Worm (Caenorhabditis elegans): ENCODE results near the gene F26G1.11.

Gene F26G1.11

DNA sequence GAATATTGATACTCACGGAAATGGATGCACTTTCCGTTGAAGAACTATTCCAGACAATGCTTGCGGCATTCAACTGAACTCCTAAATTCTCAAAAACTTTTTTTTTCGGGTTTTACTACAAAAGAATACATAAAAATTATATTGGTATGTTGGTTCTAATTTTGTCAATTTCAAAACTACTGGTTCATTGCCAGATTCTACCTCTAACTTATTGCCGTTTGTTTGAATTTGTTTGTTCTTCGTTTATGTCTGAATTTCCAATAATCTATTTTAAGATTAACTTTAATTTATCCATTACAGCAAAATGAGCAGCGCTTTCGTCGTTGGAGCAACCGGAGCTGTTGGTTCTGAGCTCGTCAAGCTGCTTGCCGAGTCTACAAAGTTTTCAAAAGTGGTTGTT lies 20.1 kb downstream of the F26G1.11 start, which contains the start of gene C33F10.14:
Gene C33F10.14, plus strand, starts transcription at position 301 of the 400 bp plus-strand sequence.
- TF ChIP-seq lin-26 (GFP tag; IDR thresholded peaks at IDR 0.05) (no peak), F39B2.1 (GFP tag; IDR thresholded peaks at IDR 0.05) (no peak), attf-6 (GFP tag; IDR thresholded peaks at IDR 0.05) (no peak), egl-44 (GFP tag; IDR thresholded peaks at IDR 0.05) (no peak), lin-54 (GFP tag; optimal IDR thresholded peaks at IDR 0.05) (no peak), F37B4.10 (GFP tag; IDR thresholded peaks at IDR 0.05) (no peak), pha-4 (tag; optimal IDR thresholded peaks at IDR 0.05) (no peak), ets-4 (GFP tag; optimal IDR thresholded peaks at IDR 0.05) (no peak), snpc-1.3 (tag; optimal IDR thresholded peaks at IDR 0.05; ENCODE audit: insufficient read depth) (no peak), ceh-58 (GFP tag; IDR thresholded peaks at IDR 0.05) (no peak), Y95B8A.8 (GFP tag; IDR thresholded peaks at IDR 0.05) (no peak), ekl-4 (GFP tag; IDR thresholded peaks at IDR 0.05) (no peak), C06A6.2 (GFP tag; conservative IDR thresholded peaks at IDR 0.05) (no peak), dpl-1 (GFP tag; optimal IDR thresholded peaks at IDR 0.05) (no peak), hlh-26 (GFP tag; conservative IDR thresholded peaks at IDR 0.05) (no peak)

DNA sequence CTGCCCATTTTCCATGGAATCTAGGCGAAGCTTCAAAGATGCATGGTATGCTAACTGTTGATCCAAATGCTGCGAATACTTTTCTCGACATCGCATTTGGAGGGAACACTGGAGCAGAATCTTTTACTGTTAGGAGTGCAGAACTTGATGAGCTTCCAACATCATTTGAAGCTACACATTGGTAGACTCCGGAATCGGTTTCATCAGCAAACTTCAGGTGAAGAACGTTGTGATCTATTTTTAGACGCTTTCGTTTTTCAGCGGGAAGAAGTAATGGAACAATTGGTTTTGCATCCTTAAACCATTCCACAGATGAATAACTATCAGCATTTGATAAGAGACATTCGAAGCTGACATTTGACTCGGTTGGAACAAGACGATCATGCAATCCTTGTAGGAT lies 23.6 kb downstream of the F26G1.11 start:
- no peak for TF ChIP-seq B0035.1 (tag; optimal IDR thresholded peaks at IDR 0.05)
- TF ChIP-seq lin-26 (GFP tag; IDR thresholded peaks at IDR 0.05), result no peak
- no peak for TF ChIP-seq tlf-1 (GFP tag; optimal IDR thresholded peaks at IDR 0.05)
- no peak for TF ChIP-seq nhr-80 (tag; optimal IDR thresholded peaks at IDR 0.05)
- TF ChIP-seq mxl-1 (tag; optimal IDR thresholded peaks at IDR 0.05), result no peak
- TF ChIP-seq T26A5.8 (tag; optimal IDR thresholded peaks at IDR 0.05), result no peak
- no peak for TF ChIP-seq ztf-6 (GFP tag; IDR thresholded peaks at IDR 0.05)
- no peak for TF ChIP-seq hsf-1 (GFP tag; IDR thresholded peaks at IDR 0.05)

DNA sequence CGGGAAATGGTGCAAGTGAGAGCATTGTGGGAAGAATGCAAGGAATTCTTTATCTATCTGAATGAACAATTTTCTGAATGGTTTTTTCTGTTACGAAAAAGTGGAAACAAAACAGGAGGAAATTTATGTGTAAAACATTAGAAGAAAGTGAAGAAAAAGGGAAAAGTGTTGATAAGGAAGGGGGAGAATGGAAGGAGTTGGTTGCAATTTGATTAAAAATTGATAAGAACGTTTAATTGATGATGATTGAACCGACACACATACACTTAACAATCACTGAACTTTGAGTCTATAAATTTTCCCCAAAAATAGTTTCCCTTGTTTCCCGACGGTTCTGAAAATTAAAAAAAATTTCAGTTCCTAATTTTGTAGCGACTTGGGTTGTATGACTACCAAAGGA lies 26.0 kb downstream of the F26G1.11 start:
- TF ChIP-seq nhr-80 (tag; optimal IDR thresholded peaks at IDR 0.05) (peak; percentile 63), die-1 (tag; optimal IDR thresholded peaks at IDR 0.05) (no peak)

DNA sequence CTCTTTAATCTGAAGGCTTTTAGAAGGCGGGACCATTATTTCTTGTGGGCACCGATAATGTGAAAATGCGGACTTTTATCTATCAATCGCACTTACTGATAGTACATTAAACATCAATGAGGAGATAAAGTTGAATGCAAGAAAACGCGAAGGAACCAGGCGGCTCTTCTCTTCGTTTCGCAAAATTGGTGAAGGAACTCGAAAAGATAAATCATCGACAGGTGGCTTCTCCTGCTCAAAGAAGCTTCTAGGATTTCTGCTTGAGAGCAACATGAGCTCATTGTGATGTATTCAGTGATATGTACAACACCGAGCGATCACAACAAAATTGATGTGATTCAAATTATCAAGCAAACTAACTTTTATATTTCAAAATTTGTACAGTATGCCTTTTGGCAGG lies 28.9 kb downstream of the F26G1.11 start:
- TF ChIP-seq mel-28 (tag; optimal IDR thresholded peaks at IDR 0.05; ENCODE audit: borderline replicate concordance) (no peak), repo-1 (tag; optimal IDR thresholded peaks at IDR 0.05) (no peak)

DNA sequence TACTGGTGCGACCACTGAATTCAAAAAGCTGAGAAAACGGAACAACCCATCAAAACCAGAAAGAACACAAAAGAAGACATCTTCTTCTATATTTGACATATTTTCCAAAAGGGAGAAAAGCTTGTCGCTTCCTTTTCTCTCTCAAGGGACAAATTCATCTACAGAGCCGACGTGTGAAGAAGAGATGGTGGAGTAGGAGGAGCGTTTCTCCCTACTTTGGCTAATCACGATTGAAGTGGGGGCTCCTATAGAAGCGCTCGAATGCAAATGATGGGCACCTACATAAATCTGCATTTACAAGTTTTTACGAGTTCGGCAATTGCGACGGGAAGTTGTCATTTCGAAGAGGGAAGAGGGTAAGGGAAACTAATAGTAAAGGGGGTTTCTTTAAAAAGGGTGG lies 29.3 kb downstream of the F26G1.11 start:
- TF ChIP-seq hlh-12 (tag; optimal IDR thresholded peaks at IDR 0.05) (no peak), attf-5 (GFP tag; optimal IDR thresholded peaks at IDR 0.05) (no peak), dpff-1 (tag; optimal IDR thresholded peaks at IDR 0.05) (no peak), hsf-1 (GFP tag; IDR thresholded peaks at IDR 0.05) (no peak), hlh-26 (GFP tag; conservative IDR thresholded peaks at IDR 0.05) (no peak), ama-1 (optimal IDR thresholded peaks at IDR 0.05) (no peak), ama-1 (GFP tag; optimal IDR thresholded peaks at IDR 0.05) (no peak), nhr-27 (tag; optimal IDR thresholded peaks at IDR 0.05) (no peak)

DNA sequence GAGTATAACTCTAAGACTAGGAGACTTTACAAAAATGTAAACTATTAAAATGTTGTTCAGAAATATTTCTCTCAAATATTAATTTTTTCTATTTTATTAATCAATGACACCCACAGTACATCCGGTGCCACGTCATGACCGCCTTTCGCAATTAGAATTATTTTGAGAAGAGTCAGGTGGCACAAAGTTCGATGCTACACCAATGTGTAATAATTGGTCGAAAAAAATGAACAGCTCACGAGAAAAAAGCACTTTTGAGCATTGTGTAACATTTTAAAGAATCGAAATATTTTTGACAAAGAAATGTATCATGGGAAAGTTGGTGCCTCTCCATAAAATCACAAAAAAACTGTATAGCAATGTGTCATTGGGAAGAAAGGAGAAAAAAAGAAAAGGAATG lies 29.8 kb downstream of the F26G1.11 start:
- no peak for TF ChIP-seq ceh-91 (GFP tag; IDR thresholded peaks at IDR 0.05)
- no peak for TF ChIP-seq repo-1 (tag; optimal IDR thresholded peaks at IDR 0.05)
- TF ChIP-seq B0019.2 (GFP tag; conservative IDR thresholded peaks at IDR 0.05), result no peak
- no peak for TF ChIP-seq ztf-25 (GFP tag; IDR thresholded peaks at IDR 0.05)
- TF ChIP-seq hlh-12 (tag; optimal IDR thresholded peaks at IDR 0.05), result no peak
- TF ChIP-seq ceh-40 (GFP tag; IDR thresholded peaks at IDR 0.05), result no peak
- no peak for TF ChIP-seq pbrm-1 (GFP tag; IDR thresholded peaks at IDR 0.05)
- no peak for TF ChIP-seq B0336.3 (GFP tag; IDR thresholded peaks at IDR 0.05)
- TF ChIP-seq dox-1 (GFP tag; IDR thresholded peaks at IDR 0.05), result no peak
- no peak for TF ChIP-seq Y95B8A.8 (GFP tag; IDR thresholded peaks at IDR 0.05)
- TF ChIP-seq somi-1 (GFP tag; optimal IDR thresholded peaks at IDR 0.05), result no peak
- TF ChIP-seq F52B5.7 (tag; optimal IDR thresholded peaks at IDR 0.05), result no peak
- TF ChIP-seq aptf-3 (GFP tag; IDR thresholded peaks at IDR 0.05), result no peak

All from whole organism, young adult.